Worm (Caenorhabditis elegans) whole organism, mixed stage, embryonic: Measurements from ENCODE around the gene B0462.5.

Experiments
- bed-3 ChIP-seq: fragments of 200-800 bp; sonication (Bioruptor generic); optimal IDR thresholded peaks from 3 replicates; lab custom pipeline; 2018; ENCODE audit warnings: mild to moderate bottlenecking, missing genetic modification characterization, moderate library complexity, missing compliant biosample characterization
- blmp-1 ChIP-seq: fragments of 150-350 bp; optimal IDR thresholded peaks from 2 replicates; lab custom pipeline; 2014; ENCODE audit warnings: missing biosample characterization, missing genetic modification characterization
- flh-1 ChIP-seq: fragments of 200-800 bp; sonication (Bioruptor generic); optimal IDR thresholded peaks from 2 replicates; lab custom pipeline; 2018; ENCODE audit warnings: mild to moderate bottlenecking, missing genetic modification characterization, moderate library complexity, missing compliant biosample characterization
- hlh-1 ChIP-seq: fragments of 150-350 bp; optimal IDR thresholded peaks from 2 replicates; lab custom pipeline; 2014; ENCODE audit warnings: missing biosample characterization, missing genetic modification reagents, missing genetic modification characterization
- lsy-2 ChIP-seq: fragments of 150-350 bp; optimal IDR thresholded peaks from 2 replicates; lab custom pipeline; 2014; ENCODE audit warnings: missing biosample characterization, missing genetic modification characterization
- mab-5 ChIP-seq: fragments of 150-350 bp; optimal IDR thresholded peaks from 2 replicates; lab custom pipeline; 2014; ENCODE audit warnings: missing biosample characterization, missing genetic modification characterization
- nhr-12 ChIP-seq: fragments of 150-350 bp; optimal IDR thresholded peaks from 2 replicates; lab custom pipeline; 2014; ENCODE audit warnings: missing biosample characterization, missing genetic modification characterization
- nhr-2 ChIP-seq: fragments of 150-350 bp; optimal IDR thresholded peaks from 2 replicates; lab custom pipeline; 2014; ENCODE audit warnings: missing biosample characterization, missing genetic modification characterization
- pha-4 ChIP-seq: fragments of 150-350 bp; optimal IDR thresholded peaks from 2 replicates; lab custom pipeline; 2018; ENCODE audit warnings: missing biosample characterization, missing genetic modification reagents, missing genetic modification characterization
- zip-8 ChIP-seq: fragments of 150-350 bp; optimal IDR thresholded peaks from 2 replicates; lab custom pipeline; 2014; ENCODE audit warnings: missing biosample characterization, missing genetic modification characterization

B0462.5 gene

DNA sequence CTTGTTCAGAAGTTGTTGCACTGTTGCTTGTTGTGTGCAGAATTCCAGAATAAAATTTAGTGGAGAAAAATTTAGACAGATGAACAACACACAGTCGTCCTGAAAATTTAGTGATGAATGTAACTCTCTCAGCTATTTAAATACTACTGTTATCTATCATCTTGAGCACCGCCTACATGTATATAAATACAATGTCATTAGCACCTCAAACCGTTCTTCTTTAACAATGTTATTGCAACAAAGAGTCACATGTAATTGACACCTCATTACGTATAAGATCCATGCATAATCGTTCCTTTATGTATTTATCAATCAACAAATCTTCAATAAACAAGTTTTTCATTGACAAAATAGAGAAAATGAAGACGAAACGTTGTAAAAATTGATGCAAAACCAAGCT, 42.4 kb downstream of the B0462.5 start, which contains the start of gene Y51A2A.16:
Gene Y51A2A.16, minus strand, starts transcription at position 101 of the 400 bp plus-strand sequence.
- TF ChIP-seq blmp-1: no peak
- no peak for TF ChIP-seq pha-4
- TF ChIP-seq zip-8 (tag; lab: Kevin White, UChicago): no peak
- no peak for TF ChIP-seq lsy-2 (tag; lab: Kevin White, UChicago)
- TF ChIP-seq nhr-2 (tag; lab: Kevin White, UChicago): no peak
- TF ChIP-seq mab-5 (tag; lab: Kevin White, UChicago): no peak
- no peak for TF ChIP-seq flh-1 (GFP tag; lab: Kevin White, UChicago)
- TF ChIP-seq nhr-12 (tag; lab: Kevin White, UChicago): no peak
- no peak for TF ChIP-seq bed-3 (GFP tag; lab: Kevin White, UChicago)
- no peak for TF ChIP-seq hlh-1 (tag; lab: Kevin White, UChicago)
